Fruit fly (Drosophila melanogaster): ENCODE results near the gene CG42374.

CG42374 gene

dm6 chr3L:19254715-19255428 is 8.7 kb upstream of the CG42374 start, which contains the start of the genes mRpL21 and rept (continued):
- TF ChIP-seq CG14667 (GFP tag; IDR thresholded peaks at IDR 0.05) = no peak
- no peak for TF ChIP-seq Lim3 (GFP tag; IDR thresholded peaks at IDR 0.05)
- peak; percentile 23 for TF ChIP-seq CG18476 (GFP tag; optimal IDR thresholded peaks at IDR 0.05)
- peak; percentile 21; the same call in 1 of the 2 replicates for TF ChIP-seq sens-2 (GFP tag; IDR thresholded peaks at IDR 0.05)
- no peak for TF ChIP-seq Ravus (GFP tag; IDR thresholded peaks at IDR 0.05)
- TF ChIP-seq CG3847 (GFP tag; IDR thresholded peaks at IDR 0.05) = peak; percentile 73
- TF ChIP-seq CG2712 (tag; optimal IDR thresholded peaks at IDR 0.05) = peak; percentile 35
- TF ChIP-seq MESR4 (GFP tag; optimal IDR thresholded peaks at IDR 0.05) = peak; percentile 34
- no peak for TF ChIP-seq so (GFP tag; IDR thresholded peaks at IDR 0.05)
- peak; percentile 87 for TF ChIP-seq CG3281 (GFP tag; optimal IDR thresholded peaks at IDR 0.05)
- peak; percentile 29 for TF ChIP-seq org-1 (GFP tag; optimal IDR thresholded peaks at IDR 0.05)
- no peak for TF ChIP-seq CG32772 (GFP tag; IDR thresholded peaks at IDR 0.05)
- peak; percentile 54 for TF ChIP-seq CG4617 (GFP tag; optimal IDR thresholded peaks at IDR 0.05; ENCODE audit: borderline replicate concordance)
- no peak for TF ChIP-seq Blimp-1 (GFP tag; optimal IDR thresholded peaks at IDR 0.05)
- no peak for TF ChIP-seq eve (GFP tag; optimal IDR thresholded peaks at IDR 0.05)
- no peak for TF ChIP-seq Asciz (GFP tag; optimal IDR thresholded peaks at IDR 0.05)
- TF ChIP-seq luna (GFP tag; optimal IDR thresholded peaks at IDR 0.05) = no peak
- no peak for TF ChIP-seq ATbp (GFP tag; optimal IDR thresholded peaks at IDR 0.05)
- TF ChIP-seq NC2α (GFP tag; optimal IDR thresholded peaks at IDR 0.05) = peak; percentile 2
- no peak for TF ChIP-seq CG11093 (GFP tag; IDR thresholded peaks at IDR 0.05)
- TF ChIP-seq CG4854 (GFP tag; optimal IDR thresholded peaks at IDR 0.05) = peak; percentile 54
- peak; percentile 38 for TF ChIP-seq Mes4 (GFP tag; optimal IDR thresholded peaks at IDR 0.05)
- TF ChIP-seq CG7963 (GFP tag; IDR thresholded peaks at IDR 0.05; ENCODE audit: partially characterized antibody) = no peak
- TF ChIP-seq toy (GFP tag; IDR thresholded peaks at IDR 0.05) = no peak
- TF ChIP-seq en (GFP tag; optimal IDR thresholded peaks at IDR 0.05) = no peak
- no peak for TF ChIP-seq zf30C (GFP tag; optimal IDR thresholded peaks at IDR 0.05)
- TF ChIP-seq aop (GFP tag; IDR thresholded peaks at IDR 0.05) = no peak
- no peak for TF ChIP-seq GATAe (GFP tag; conservative IDR thresholded peaks at IDR 0.05)
- TF ChIP-seq CG17802 (tag; optimal IDR thresholded peaks at IDR 0.05) = no peak
- TF ChIP-seq NfI (GFP tag; optimal IDR thresholded peaks at IDR 0.05) = peak; percentile 67
- TF ChIP-seq CG2678 (tag; optimal IDR thresholded peaks at IDR 0.05) = peak; percentile 55
- peak; percentile 57 for TF ChIP-seq ind (GFP tag; optimal IDR thresholded peaks at IDR 0.05)
- TF ChIP-seq eyg (GFP tag; optimal IDR thresholded peaks at IDR 0.05) = no peak
- peak; percentile 12 for TF ChIP-seq CG11723 (GFP tag; optimal IDR thresholded peaks at IDR 0.05)
- TF ChIP-seq bowl (GFP tag; IDR thresholded peaks at IDR 0.05) = no peak
- peak; percentile 36 for TF ChIP-seq CG7987 (GFP tag; optimal IDR thresholded peaks at IDR 0.05)
- no peak for TF ChIP-seq CG30431 (GFP tag; optimal IDR thresholded peaks at IDR 0.05)
- no peak for TF ChIP-seq H15 (GFP tag; IDR thresholded peaks at IDR 0.05)
- TF ChIP-seq run (tag; optimal IDR thresholded peaks at IDR 0.05) = no peak
- TF ChIP-seq B-H1 (GFP tag; IDR thresholded peaks at IDR 0.05) = no peak
- peak; percentile 95 for TF ChIP-seq CG10267 (tag; optimal IDR thresholded peaks at IDR 0.05)
- peak; percentile 49; the same call in 1 of the 3 replicates for TF ChIP-seq CG17361 (GFP tag; IDR thresholded peaks at IDR 0.05)
- TF ChIP-seq CG30020 (tag; optimal IDR thresholded peaks at IDR 0.05) = peak; percentile 53
- peak; percentile 51; the same call in 1 of the 2 replicates for TF ChIP-seq Atf6 (GFP tag; IDR thresholded peaks at IDR 0.05)
- TF ChIP-seq CG6689 (GFP tag; IDR thresholded peaks at IDR 0.05) = 0 out of 2 replicates have a peak, but pooled peaks have one; percentile 16
- TF ChIP-seq croc (GFP tag; conservative IDR thresholded peaks at IDR 0.05) = no peak
- TF ChIP-seq HHEX (GFP tag; optimal IDR thresholded peaks at IDR 0.05) = peak; percentile 15
- no peak for TF ChIP-seq ab (GFP tag; optimal IDR thresholded peaks at IDR 0.05)
- TF ChIP-seq CG15696 (tag; optimal IDR thresholded peaks at IDR 0.05) = no peak
- no peak for TF ChIP-seq bbx (GFP tag; IDR thresholded peaks at IDR 0.05; ENCODE audit: partially characterized antibody)
